Fruit fly (Drosophila melanogaster): ENCODE measurements around the gene Pss.

DNA sequence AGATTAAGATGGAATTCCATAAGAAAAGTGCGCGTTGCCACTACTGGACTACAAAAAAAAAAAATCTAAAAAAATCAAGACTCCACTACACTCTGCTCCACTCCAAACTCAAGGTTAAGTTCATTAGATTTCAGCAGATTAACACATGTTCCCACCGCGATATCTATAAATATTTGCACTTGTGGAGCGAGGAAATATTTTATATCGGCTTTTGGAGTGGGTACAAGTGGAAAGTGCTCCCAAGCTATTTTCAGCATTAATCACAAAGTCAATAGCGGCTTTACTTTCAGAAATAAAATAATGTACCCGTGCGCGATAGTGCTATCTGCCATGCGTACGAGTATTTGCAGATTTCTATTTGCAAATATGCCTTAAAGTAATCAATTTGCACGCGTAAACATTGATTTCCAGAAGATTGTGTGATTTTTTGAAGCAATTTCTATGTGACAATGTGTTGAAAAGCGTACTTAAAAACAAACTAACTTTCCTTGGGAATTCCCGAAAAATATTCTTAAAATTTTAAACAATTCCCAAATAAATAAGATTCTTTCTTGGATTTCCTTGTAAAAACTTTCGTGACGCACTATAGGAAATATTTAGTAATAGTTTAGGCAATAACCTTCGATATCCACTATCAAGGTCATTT lies 11.8 kb upstream of the Pss start:
- TF ChIP-seq psq (optimal IDR thresholded peaks at IDR 0.05), result no peak
- no peak for TF ChIP-seq ttk (optimal IDR thresholded peaks at IDR 0.05)
- TF ChIP-seq Sin3A (optimal IDR thresholded peaks at IDR 0.05), result no peak
- TF ChIP-seq insv (optimal IDR thresholded peaks at IDR 0.05), result no peak
- no peak for TF ChIP-seq h (optimal IDR thresholded peaks at IDR 0.05)
